Worm (Caenorhabditis elegans) whole organism, L3 larva: ENCODE data around the gene srh-235.
"Not testable (repeated sequence)": the region's sequence is repeated elsewhere in the genome, so short reads cannot be mapped to it uniquely, and the experiment has no call there.

Experiments
- egl-27 ChIP-seq: sonication (generic microtip); optimal IDR thresholded peaks from 4 replicates; lab custom pipeline; 2017; ENCODE audit warnings: missing biosample characterization, missing genetic modification reagents, missing genetic modification characterization
- elt-1 ChIP-seq: fragments of 150-350 bp; optimal IDR thresholded peaks from 2 replicates; lab custom pipeline; 2014; ENCODE audit warnings: missing biosample characterization, missing genetic modification characterization
- fos-1 ChIP-seq: fragments of 150-350 bp; optimal IDR thresholded peaks from 2 replicates; lab custom pipeline; 2014; ENCODE audit warnings: missing biosample characterization, missing genetic modification characterization
- nhr-237 ChIP-seq: fragments of 150-350 bp; optimal IDR thresholded peaks from 2 replicates; lab custom pipeline; 2014; ENCODE audit warnings: missing biosample characterization, missing genetic modification characterization
- nhr-43 ChIP-seq: sonication (generic microtip); optimal IDR thresholded peaks from 2 replicates; lab custom pipeline; 2016; ENCODE audit warnings: mild to moderate bottlenecking, missing genetic modification characterization, missing compliant biosample characterization; ENCODE audit not compliant: poor library complexity, severe bottlenecking
- nhr-77 ChIP-seq: fragments of 150-350 bp; optimal IDR thresholded peaks from 2 replicates; lab custom pipeline; 2014; ENCODE audit warnings: missing biosample characterization, missing genetic modification characterization
- tbx-2 ChIP-seq: sonication (generic microtip); optimal IDR thresholded peaks from 2 replicates; lab custom pipeline; 2016; ENCODE audit warnings: mild to moderate bottlenecking, missing genetic modification characterization, missing compliant biosample characterization
- unc-62 ChIP-seq: fragments of 150-350 bp; sonication (generic microtip); optimal IDR thresholded peaks from 4 replicates; lab custom pipeline; 2014; ENCODE audit warnings: missing biosample characterization, missing genetic modification reagents, missing genetic modification characterization
- ztf-11 ChIP-seq: fragments of 150-350 bp; optimal IDR thresholded peaks from 2 replicates; lab custom pipeline; 2014; ENCODE audit warnings: missing biosample characterization, missing genetic modification characterization
- ztf-4 ChIP-seq: fragments of 150-350 bp; optimal IDR thresholded peaks from 2 replicates; lab custom pipeline; 2014; ENCODE audit warnings: missing biosample characterization, missing genetic modification characterization

ce11 chrV:17464278-17464677 lies 7.2 kb downstream of the srh-235 start, which contains the start of gene F20E11.7:
- not testable (repeated sequence) for TF ChIP-seq nhr-77 (tag; lab: Kevin White, UChicago); elt-1 (tag; lab: Kevin White, UChicago); nhr-237 (tag; lab: Kevin White, UChicago); ztf-11; unc-62 (GFP tag; lab: Kevin White, UChicago); nhr-43; tbx-2; egl-27 (tag; lab: Kevin White, UChicago); fos-1; ztf-4
